Fruit fly (Drosophila melanogaster) whole organism, embryonic: ENCODE data around the gene Jon65Aiii.

ENCODE experiments used
- BEAF-32 ChIP-seq: fragments of 200-800 bp; sonication (Bioruptor generic); optimal IDR thresholded peaks from 3 replicates; lab custom pipeline; 2017; ENCODE audit warnings: missing biosample characterization, missing genetic modification characterization, mild to moderate bottlenecking, moderate library complexity, missing genetic modification reagents
- Bteb2 ChIP-seq: fragments of 200-800 bp; sonication (Bioruptor generic); optimal IDR thresholded peaks from 2 replicates; lab custom pipeline; 2016; ENCODE audit warnings: missing biosample characterization, missing genetic modification characterization
- CG10543 ChIP-seq: fragments of 200-800 bp; sonication (Bioruptor generic); optimal IDR thresholded peaks from 3 replicates; lab custom pipeline; 2017; ENCODE audit warnings: missing biosample characterization, mild to moderate bottlenecking, missing genetic modification characterization, moderate library complexity
- CG10959 ChIP-seq: fragments of 200-800 bp; sonication (Bioruptor generic); IDR thresholded peaks from 2 replicates; pipeline ENCODE4 v1.3.6; 2022; ENCODE audit warnings: missing biosample characterization, missing genetic modification characterization
- CG11456 ChIP-seq: fragments of 200-800 bp; sonication (Bioruptor generic); IDR thresholded peaks from 3 replicates; pipeline ENCODE4 v1.3.6; 2022; ENCODE audit warnings: missing biosample characterization, missing genetic modification characterization
- CG11695 ChIP-seq: fragments of 200-800 bp; sonication (Bioruptor generic); IDR thresholded peaks from 3 replicates; pipeline ENCODE4 v1.3.6; 2022; ENCODE audit warnings: missing biosample characterization, missing genetic modification characterization
- CG1233 ChIP-seq: fragments of 200-800 bp; sonication (Bioruptor generic); optimal IDR thresholded peaks from 4 replicates; lab custom pipeline; 2018; ENCODE audit warnings: missing biosample characterization, mild to moderate bottlenecking, missing genetic modification characterization
- CG13123 ChIP-seq: fragments of 200-800 bp; sonication (Bioruptor generic); optimal IDR thresholded peaks from 2 replicates; lab custom pipeline; 2016; ENCODE audit warnings: missing biosample characterization, missing genetic modification characterization
- CG13775 ChIP-seq: fragments of 200-800 bp; sonication (Bioruptor generic); optimal IDR thresholded peaks from 3 replicates; lab custom pipeline; 2017; ENCODE audit warnings: missing biosample characterization, mild to moderate bottlenecking, missing genetic modification characterization
- CG1647 ChIP-seq: fragments of 200-800 bp; sonication (Bioruptor generic); optimal IDR thresholded peaks from 3 replicates; lab custom pipeline; 2016; ENCODE audit warnings: missing biosample characterization, missing genetic modification characterization
- CG16863 ChIP-seq: fragments of 200-800 bp; sonication (Bioruptor generic); optimal IDR thresholded peaks from 3 replicates; lab custom pipeline; 2016; ENCODE audit warnings: missing biosample characterization, missing genetic modification characterization
- CG17802 ChIP-seq: fragments of 200-800 bp; sonication (Bioruptor generic); optimal IDR thresholded peaks from 2 replicates; lab custom pipeline; 2018; ENCODE audit warnings: missing biosample characterization, mild to moderate bottlenecking, missing genetic modification characterization, moderate library complexity
- CG17829 ChIP-seq: fragments of 200-800 bp; optimal IDR thresholded peaks from 2 replicates; lab custom pipeline; 2019; ENCODE audit warnings: missing biosample characterization, mild to moderate bottlenecking, missing genetic modification characterization, moderate library complexity
- CG2120 ChIP-seq: fragments of 200-800 bp; sonication (Bioruptor generic); optimal IDR thresholded peaks from 3 replicates; lab custom pipeline; 2016; ENCODE audit warnings: missing biosample characterization, missing genetic modification characterization
- CG32532 ChIP-seq: fragments of 200-800 bp; sonication (Bioruptor generic); IDR thresholded peaks from 2 replicates; pipeline ENCODE4 v1.3.6; 2022; ENCODE audit warnings: missing biosample characterization, missing genetic modification characterization
- CG34422 ChIP-seq: fragments of 200-800 bp; sonication (Bioruptor generic); IDR thresholded peaks from 3 replicates; pipeline ENCODE4 v1.3.6; 2022; ENCODE audit warnings: missing biosample characterization, missing genetic modification characterization
- CG3847 ChIP-seq: fragments of 200-800 bp; sonication (Bioruptor generic); IDR thresholded peaks from 2 replicates; pipeline ENCODE4 v1.3.6; 2022; ENCODE audit warnings: missing biosample characterization, missing genetic modification characterization
- CG4328 ChIP-seq: fragments of 200-800 bp; sonication (Bioruptor generic); optimal IDR thresholded peaks from 3 replicates; lab custom pipeline; 2017; ENCODE audit warnings: missing biosample characterization, missing genetic modification reagents, missing genetic modification characterization
- CG7839 ChIP-seq: fragments of 200-800 bp; sonication (Bioruptor generic); optimal IDR thresholded peaks from 3 replicates; lab custom pipeline; 2018; ENCODE audit warnings: missing biosample characterization, mild to moderate bottlenecking, missing genetic modification characterization, moderate library complexity
- ERR ChIP-seq: fragments of 200-800 bp; sonication (Bioruptor generic); optimal IDR thresholded peaks from 2 replicates; lab custom pipeline; 2016; ENCODE audit warnings: missing biosample characterization, missing genetic modification characterization
- Eip74EF ChIP-seq, 2 experiments: fragments of 200-800 bp in 1 of 2; fragments of >200 bp in 1 of 2; sonication (Bioruptor generic) in 1 of 2; optimal IDR thresholded peaks; 2 replicates each; lab custom pipeline; 2017 to 2019; ENCODE audit warnings: missing biosample characterization in 2 of 2, missing genetic modification characterization in 2 of 2, mild to moderate bottlenecking in 1 of 2, moderate library complexity in 1 of 2
- Ets97D ChIP-seq: fragments of 200-800 bp; sonication (Bioruptor generic); optimal IDR thresholded peaks from 3 replicates; lab custom pipeline; 2016; ENCODE audit warnings: missing biosample characterization, missing genetic modification characterization
- Lhr ChIP-seq: fragments of 200-800 bp; sonication (Bioruptor generic); optimal IDR thresholded peaks from 3 replicates; lab custom pipeline; 2017; ENCODE audit warnings: mild to moderate bottlenecking, missing biosample characterization, missing genetic modification reagents, missing genetic modification characterization
- Mad ChIP-seq: fragments of 200-800 bp; sonication (Bioruptor generic); optimal IDR thresholded peaks from 2 replicates; lab custom pipeline; 2016; ENCODE audit warnings: missing biosample characterization, missing genetic modification characterization
- NFAT ChIP-seq: fragments of 200-800 bp; sonication (Bioruptor generic); IDR thresholded peaks from 2 replicates; pipeline ENCODE4 v1.3.6; 2022; ENCODE audit warnings: missing biosample characterization, missing genetic modification characterization
- Oaz ChIP-seq: fragments of 200-800 bp; sonication (Bioruptor generic); IDR thresholded peaks from 2 replicates; pipeline ENCODE4 v1.3.6; 2022; ENCODE audit warnings: missing biosample characterization, missing genetic modification characterization
- Rx ChIP-seq: fragments of 200-800 bp; sonication (Bioruptor generic); IDR thresholded peaks from 2 replicates; pipeline ENCODE4 v1.3.6; 2022; ENCODE audit warnings: missing biosample characterization, missing genetic modification characterization
- Spps ChIP-seq: fragments of 200-800 bp; sonication (Bioruptor generic); optimal IDR thresholded peaks from 2 replicates; lab custom pipeline; 2018; ENCODE audit warnings: missing biosample characterization, mild to moderate bottlenecking, missing genetic modification characterization
- Sry-δ ChIP-seq: fragments of 200-800 bp; sonication (Bioruptor generic); optimal IDR thresholded peaks from 2 replicates; lab custom pipeline; 2016; ENCODE audit warnings: missing biosample characterization, missing genetic modification characterization
- Usf ChIP-seq: fragments of 200-800 bp; sonication (Bioruptor generic); optimal IDR thresholded peaks from 2 replicates; lab custom pipeline; 2017; ENCODE audit warnings: missing genotype, missing biosample characterization, missing genetic modification characterization
- Vsx1 ChIP-seq: fragments of 200-800 bp; sonication (Bioruptor generic); optimal IDR thresholded peaks from 2 replicates; lab custom pipeline; 2017; ENCODE audit warnings: missing biosample characterization, mild to moderate bottlenecking, missing genetic modification characterization, missing genetic modification reagents
- Xrp1 ChIP-seq: fragments of 200-800 bp; sonication (Bioruptor generic); IDR thresholded peaks from 2 replicates; pipeline ENCODE4 v1.3.6; 2022; ENCODE audit warnings: missing biosample characterization, missing genetic modification characterization
- al ChIP-seq: fragments of 200-800 bp; sonication (Bioruptor generic); IDR thresholded peaks from 2 replicates; pipeline ENCODE4 v1.3.6; 2022; ENCODE audit warnings: missing biosample characterization, missing genetic modification characterization
- bab2 ChIP-seq: fragments of 200-800 bp; sonication (Bioruptor generic); optimal IDR thresholded peaks from 2 replicates; lab custom pipeline; 2016; ENCODE audit warnings: missing biosample characterization, missing genetic modification characterization
- cad ChIP-seq: fragments of >200 bp; optimal IDR thresholded peaks from 2 replicates; lab custom pipeline; 2017; ENCODE audit warnings: missing biosample characterization, missing genetic modification characterization
- dmrt11E ChIP-seq: fragments of 200-800 bp; sonication (Bioruptor generic); optimal IDR thresholded peaks from 3 replicates; lab custom pipeline; 2018; ENCODE audit warnings: missing biosample characterization, mild to moderate bottlenecking, missing genetic modification characterization, moderate library complexity
- grau ChIP-seq: fragments of 200-800 bp; optimal IDR thresholded peaks from 3 replicates; lab custom pipeline; 2019; ENCODE audit warnings: missing biosample characterization, mild to moderate bottlenecking, missing genetic modification characterization, moderate library complexity
- hb ChIP-seq: fragments of 200-800 bp; sonication (Bioruptor generic); IDR thresholded peaks from 3 replicates; pipeline ENCODE4 v1.3.6; 2022; ENCODE audit warnings: missing biosample characterization, missing genetic modification characterization; ENCODE audit not compliant: partially characterized antibody
- her ChIP-seq: fragments of 200-800 bp; sonication (Bioruptor generic); optimal IDR thresholded peaks from 2 replicates; lab custom pipeline; 2016; ENCODE audit warnings: missing biosample characterization, missing genetic modification characterization
- jing ChIP-seq: fragments of 200-800 bp; sonication (Bioruptor generic); optimal IDR thresholded peaks from 2 replicates; lab custom pipeline; 2018; ENCODE audit warnings: missing biosample characterization, mild to moderate bottlenecking, missing genetic modification characterization
- jumu ChIP-seq: fragments of 200-800 bp; sonication (Bioruptor generic); optimal IDR thresholded peaks from 3 replicates; lab custom pipeline; 2016; ENCODE audit warnings: missing biosample characterization, missing genetic modification characterization
- maf-S ChIP-seq: fragments of 200-800 bp; sonication (Bioruptor generic); optimal IDR thresholded peaks from 2 replicates; lab custom pipeline; 2016; ENCODE audit warnings: missing biosample characterization, missing genetic modification characterization
- slou ChIP-seq: fragments of 200-800 bp; sonication (Bioruptor generic); optimal IDR thresholded peaks from 3 replicates; lab custom pipeline; 2016; ENCODE audit warnings: missing biosample characterization, missing genetic modification characterization
- sob ChIP-seq: fragments of 200-800 bp; sonication (Bioruptor generic); IDR thresholded peaks from 2 replicates; pipeline ENCODE4 v1.3.6; 2022; ENCODE audit warnings: missing biosample characterization, missing genetic modification characterization
- ssp ChIP-seq: fragments of 200-800 bp; sonication (Bioruptor generic); IDR thresholded peaks from 2 replicates; pipeline ENCODE4 v1.3.6; 2022; ENCODE audit warnings: missing biosample characterization, missing genetic modification characterization
- sug ChIP-seq: fragments of 200-800 bp; optimal IDR thresholded peaks from 2 replicates; lab custom pipeline; 2019; ENCODE audit warnings: missing biosample characterization, mild to moderate bottlenecking, missing genetic modification characterization, moderate library complexity
- tll ChIP-seq, 2 experiments: fragments of 200-800 bp in 1 of 2; fragments of >200 bp in 1 of 2; sonication (Bioruptor generic) in 1 of 2; optimal IDR thresholded peaks; 2 replicates each; lab custom pipeline; 2017 to 2019; ENCODE audit warnings: missing biosample characterization in 2 of 2, missing genetic modification characterization in 2 of 2, mild to moderate bottlenecking in 1 of 2, moderate library complexity in 1 of 2
- trem ChIP-seq: fragments of 200-800 bp; optimal IDR thresholded peaks from 3 replicates; lab custom pipeline; 2019; ENCODE audit warnings: missing biosample characterization, mild to moderate bottlenecking, missing genetic modification characterization, moderate library complexity
- usp ChIP-seq: fragments of >200 bp; optimal IDR thresholded peaks from 2 replicates; lab custom pipeline; 2017; ENCODE audit warnings: missing biosample characterization, missing genetic modification characterization

Jon65Aiii gene

DNA sequence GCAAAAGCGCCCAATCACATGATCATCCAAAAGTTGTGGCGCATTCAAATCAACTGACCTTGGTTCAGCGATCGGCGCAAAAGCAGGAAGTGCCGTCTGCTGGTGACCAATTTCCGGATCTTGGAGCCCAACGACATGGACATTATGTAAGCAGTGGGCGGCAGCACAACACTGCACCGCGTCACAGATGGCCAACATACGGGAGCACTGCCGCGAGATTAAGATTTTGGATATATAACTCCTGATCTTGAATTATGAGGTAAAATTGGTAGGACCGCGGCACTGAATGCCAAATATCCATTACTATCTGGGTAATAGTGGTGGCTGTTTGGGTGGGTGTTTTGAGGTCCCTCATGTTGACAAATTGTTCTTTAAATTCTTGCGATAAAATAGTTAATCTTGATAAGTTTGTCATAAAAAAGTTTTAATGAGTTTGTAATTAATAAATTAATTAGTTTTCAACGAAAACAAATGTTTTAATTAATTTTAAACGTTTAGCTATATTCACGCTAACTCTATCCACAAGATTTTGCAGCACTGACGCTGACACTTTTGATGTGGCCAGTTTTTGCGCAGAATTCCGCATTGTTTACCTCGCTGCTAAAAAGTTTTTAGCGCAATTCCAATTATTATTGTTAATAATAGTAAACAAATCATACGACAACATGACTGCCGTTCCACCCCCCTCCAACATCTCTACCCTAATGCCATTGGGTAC, 24.6 kb downstream of the Jon65Aiii start, which contains the start of the genes CG13295 and CG6610 (continued):
- peak; percentile 66 for TF ChIP-seq CG13775 (GFP tag; lab: Kevin White, UChicago)
- 0 out of 3 replicates have a peak, but pooled peaks have one; percentile 40 for TF ChIP-seq CG11695 (GFP tag; lab: Robert Waterston, UW)
- peak; percentile 71 for TF ChIP-seq CG3847 (GFP tag; lab: Robert Waterston, UW)
- TF ChIP-seq CG4328 (GFP tag; lab: Kevin White, UChicago), result peak; percentile 61
- no peak for TF ChIP-seq CG17802 (tag; lab: Kevin White, UChicago)
- peak; percentile 70 for TF ChIP-seq Xrp1
- TF ChIP-seq ERR (GFP tag; lab: Kevin White, UChicago), result no peak
- TF ChIP-seq Bteb2 (GFP tag; lab: Kevin White, UChicago), result peak; percentile 36
- no peak for TF ChIP-seq jing (GFP tag; lab: Kevin White, UChicago)
- TF ChIP-seq dmrt11E (tag; lab: Kevin White, UChicago), result peak; percentile 64
- no peak for TF ChIP-seq Vsx1 (GFP tag; lab: Kevin White, UChicago)
- peak; percentile 1 for TF ChIP-seq Spps (tag; lab: Kevin White, UChicago)
- peak; percentile 3; the same call in 1 of the 3 replicates for TF ChIP-seq CG11456 (GFP tag; lab: Robert Waterston, UW)
- peak; percentile 51 for TF ChIP-seq CG1233 (GFP tag; lab: Kevin White, UChicago)
- peak; percentile 62 for TF ChIP-seq CG7839 (tag; lab: Kevin White, UChicago)
- TF ChIP-seq cad (GFP tag; lab: Kevin White, UChicago), result no peak
- TF ChIP-seq her, result no peak
- peak; percentile 31 for TF ChIP-seq Usf
- TF ChIP-seq sug (tag; lab: Kevin White, UChicago), result peak; percentile 79
- TF ChIP-seq jumu, result peak; percentile 32
- TF ChIP-seq hb (GFP tag; lab: Robert Waterston, UW), result no peak
- peak; percentile 65 for TF ChIP-seq CG32532 (GFP tag; lab: Robert Waterston, UW)
- no peak for TF ChIP-seq CG13123 (GFP tag; lab: Kevin White, UChicago)
- TF ChIP-seq usp, result no peak
- TF ChIP-seq trem (tag; lab: Kevin White, UChicago), result peak; percentile 58
- 0 out of 2 replicates have a peak, but pooled peaks have one; percentile 12 for TF ChIP-seq Rx
- TF ChIP-seq Mad, result peak; percentile 26
- TF ChIP-seq CG10959 (GFP tag; lab: Robert Waterston, UW), result no peak
- no peak for TF ChIP-seq maf-S (GFP tag; lab: Kevin White, UChicago)
- peak in 1 of 2 experiments; percentile 52 for TF ChIP-seq tll (GFP tag; optimal IDR thresholded peaks at IDR 0.05; lab: Kevin White, UChicago)
- TF ChIP-seq CG17829 (tag; lab: Kevin White, UChicago), result peak; percentile 38
- TF ChIP-seq NFAT, result 0 out of 2 replicates have a peak, but pooled peaks have one; percentile 5
- TF ChIP-seq Lhr (GFP tag; lab: Kevin White, UChicago), result peak; percentile 13
- 0 out of 3 replicates have a peak, but pooled peaks have one; percentile 21 for TF ChIP-seq CG34422
- TF ChIP-seq sob (GFP tag; lab: Robert Waterston, UW), result peak; percentile 41; the same call in 1 of the 2 replicates
- TF ChIP-seq al, result peak; percentile 63
- peak; percentile 22 for TF ChIP-seq Sry-δ (GFP tag; lab: Kevin White, UChicago)
- TF ChIP-seq CG2120 (GFP tag; lab: Kevin White, UChicago), result peak; percentile 76
- peak; percentile 75 for TF ChIP-seq CG10543 (GFP tag; lab: Kevin White, UChicago)
- TF ChIP-seq BEAF-32 (GFP tag; lab: Kevin White, UChicago), result peak; percentile 38
- TF ChIP-seq Eip74EF (GFP tag; optimal IDR thresholded peaks at IDR 0.05; lab: Kevin White, UChicago), result peak in 1 of 2 experiments; percentile 84
- TF ChIP-seq ssp (GFP tag; lab: Robert Waterston, UW), result peak; percentile 36
- peak; percentile 47 for TF ChIP-seq slou
- peak; percentile 73 for TF ChIP-seq grau
- TF ChIP-seq Ets97D (GFP tag; lab: Kevin White, UChicago), result peak; percentile 0
- no peak for TF ChIP-seq Oaz
- peak; percentile 3 for TF ChIP-seq CG1647 (GFP tag; lab: Kevin White, UChicago)
- no peak for TF ChIP-seq CG16863 (GFP tag; lab: Kevin White, UChicago)
- TF ChIP-seq bab2, result peak; percentile 27
